Worm (Caenorhabditis elegans) whole organism, L3 larva: ENCODE measurements around the gene E02A10.4.

ENCODE experiments used
- ceh-9 ChIP-seq: sonication (generic microtip); optimal IDR thresholded peaks from 2 replicates; lab custom pipeline; 2018; ENCODE audit warnings: missing biosample characterization, missing genetic modification characterization
- elt-1 ChIP-seq: fragments of 150-350 bp; optimal IDR thresholded peaks from 2 replicates; lab custom pipeline; 2014; ENCODE audit warnings: missing biosample characterization, missing genetic modification characterization
- eor-1 ChIP-seq, 2 experiments: fragments of 150-350 bp; optimal IDR thresholded peaks; 2 replicates each; lab custom pipeline; 2014 to 2018; ENCODE audit warnings: missing biosample characterization in 2 of 2, missing genetic modification characterization in 2 of 2
- fkh-10 ChIP-seq: sonication (generic microtip); optimal IDR thresholded peaks from 2 replicates; lab custom pipeline; 2017; ENCODE audit warnings: missing biosample characterization, missing genetic modification reagents, missing genetic modification characterization
- jun-1 ChIP-seq: fragments of 150-350 bp; optimal IDR thresholded peaks from 2 replicates; lab custom pipeline; 2014; ENCODE audit warnings: missing biosample characterization, missing genetic modification reagents, missing genetic modification characterization
- nhr-23 ChIP-seq: fragments of 150-350 bp; optimal IDR thresholded peaks from 2 replicates; lab custom pipeline; 2014; ENCODE audit warnings: missing biosample characterization, missing genetic modification reagents, missing genetic modification characterization
- nhr-76 ChIP-seq: fragments of 150-350 bp; sonication (generic microtip); optimal IDR thresholded peaks from 5 replicates; lab custom pipeline; 2014; ENCODE audit warnings: missing biosample characterization, missing genetic modification characterization
- skn-1 ChIP-seq: fragments of 150-350 bp; optimal IDR thresholded peaks from 2 replicates; lab custom pipeline; 2014; ENCODE audit warnings: missing biosample characterization, missing genetic modification characterization
- snpc-4 ChIP-seq: fragments of 150-350 bp; optimal IDR thresholded peaks from 2 replicates; lab custom pipeline; 2014; ENCODE audit warnings: missing biosample characterization, missing genetic modification characterization
- unc-39 ChIP-seq: sonication (generic microtip); optimal IDR thresholded peaks from 4 replicates; lab custom pipeline; 2017; ENCODE audit warnings: missing biosample characterization, missing genetic modification characterization
- unc-62 ChIP-seq: fragments of 150-350 bp; sonication (generic microtip); optimal IDR thresholded peaks from 4 replicates; lab custom pipeline; 2014; ENCODE audit warnings: missing biosample characterization, missing genetic modification reagents, missing genetic modification characterization
- zag-1 ChIP-seq: fragments of 150-350 bp; optimal IDR thresholded peaks from 2 replicates; lab custom pipeline; 2014; ENCODE audit warnings: missing biosample characterization, missing genetic modification characterization
- ztf-11 ChIP-seq: fragments of 150-350 bp; optimal IDR thresholded peaks from 2 replicates; lab custom pipeline; 2014; ENCODE audit warnings: missing biosample characterization, missing genetic modification characterization

DNA sequence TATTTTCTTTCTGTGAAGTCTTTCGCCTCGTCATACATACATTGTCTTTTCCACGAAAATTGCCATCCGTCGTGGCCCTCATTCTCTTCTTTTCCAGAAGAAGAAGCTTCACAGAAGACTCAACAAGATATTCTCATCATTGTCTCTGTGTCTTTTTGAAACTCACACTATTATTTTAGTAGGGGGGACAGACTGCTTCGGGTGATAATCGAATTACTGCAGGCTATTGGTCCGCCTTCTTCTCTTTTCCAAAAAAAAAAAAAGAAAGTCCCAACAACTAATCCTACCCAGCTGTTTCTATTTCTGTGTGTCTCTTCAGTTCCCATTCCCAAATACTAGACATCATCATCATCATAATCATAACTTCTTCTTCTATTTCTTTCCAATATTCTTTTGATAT lies 15.7 kb upstream of the E02A10.4 start:
- TF ChIP-seq unc-39 (tag; lab: Kevin White, UChicago) (no peak), jun-1 (tag; lab: Kevin White, UChicago) (no peak), ztf-11 (no peak), fkh-10 (no peak), zag-1 (no peak), ceh-9 (tag; lab: Kevin White, UChicago) (no peak), skn-1 (tag; lab: Kevin White, UChicago) (no peak), eor-1 (tag; optimal IDR thresholded peaks at IDR 0.05; lab: Kevin White, UChicago) (no peak), elt-1 (tag; lab: Kevin White, UChicago) (no peak), snpc-4 (tag; lab: Kevin White, UChicago) (no peak), nhr-76 (tag; lab: Kevin White, UChicago) (no peak), unc-62 (no peak), nhr-23 (no peak)
